Worm (Caenorhabditis elegans): ENCODE data around the gene F32D8.15.

- TF ChIP-seq unc-3 (GFP tag; conservative IDR thresholded peaks at IDR 0.05) (no peak), unc-3 (tag; optimal IDR thresholded peaks at IDR 0.05) (no peak), pqm-1 (tag; optimal IDR thresholded peaks at IDR 0.05) (no peak), pha-4 (tag; optimal IDR thresholded peaks at IDR 0.05) (no peak), pros-1 (tag; optimal IDR thresholded peaks at IDR 0.05) (no peak), ceh-31 (tag; optimal IDR thresholded peaks at IDR 0.05) (no peak), sox-4 (tag; optimal IDR thresholded peaks at IDR 0.05) (no peak), ceh-14 (tag; optimal IDR thresholded peaks at IDR 0.05) (no peak), lim-6 (tag; optimal IDR thresholded peaks at IDR 0.05) (no peak), ama-1 (optimal IDR thresholded peaks at IDR 0.05) (no peak), nhr-11 (tag; optimal IDR thresholded peaks at IDR 0.05) (no peak), rnt-1 (tag; optimal IDR thresholded peaks at IDR 0.05) (no peak), pat-9 (tag; optimal IDR thresholded peaks at IDR 0.05) (no peak), nhr-232 (tag; optimal IDR thresholded peaks at IDR 0.05) (no peak)
These were observed 49.8 kb downstream of the F32D8.15 start for ce11 chrV:10953471-10954155.

All from whole organism, late embryonic.